Worm (Caenorhabditis elegans): Measurements from ENCODE around the gene nmt-1.

Gene nmt-1

DNA sequence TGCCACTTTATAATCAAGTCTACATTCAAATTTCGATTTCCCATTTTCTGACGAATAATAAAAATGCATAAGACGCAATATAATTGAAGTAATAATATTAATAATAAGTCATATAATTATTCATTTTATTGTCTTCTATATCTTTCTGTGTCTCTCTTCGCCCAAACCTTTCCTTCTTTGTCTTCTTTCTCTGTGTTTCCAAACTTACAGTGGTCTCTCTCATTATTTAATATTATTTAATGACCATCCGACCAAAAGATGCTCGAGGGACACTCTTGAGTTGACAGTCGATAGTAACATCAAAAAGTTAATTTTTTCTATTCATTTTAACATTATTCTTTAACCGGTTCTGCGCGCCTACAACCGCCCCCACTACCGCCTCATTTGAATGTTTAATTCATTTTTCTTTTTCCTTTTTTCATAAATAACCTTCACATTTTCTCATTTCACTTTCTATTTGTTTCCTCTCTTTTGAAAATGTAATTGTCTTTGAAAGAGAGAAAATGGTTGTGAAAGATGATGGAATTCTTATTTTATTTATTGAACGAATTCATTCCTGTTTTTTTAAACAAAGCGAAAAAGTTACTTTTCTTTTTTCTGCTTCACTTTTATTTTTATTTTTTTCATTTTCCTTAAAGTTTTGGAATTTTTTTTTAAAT is 42.3 kb downstream of the nmt-1 start:
- TF ChIP-seq nhr-25 (tag; optimal IDR thresholded peaks at IDR 0.05) (peak; percentile 55), blmp-1 (tag; optimal IDR thresholded peaks at IDR 0.05; ENCODE audit: insufficient read depth) (peak; percentile 88), aly-2 (tag; optimal IDR thresholded peaks at IDR 0.05) (no peak), nhr-10 (tag; optimal IDR thresholded peaks at IDR 0.05) (no peak), elt-1 (tag; optimal IDR thresholded peaks at IDR 0.05) (no peak)

ce11 chrIII:6072937-6073336 is 43.2 kb downstream of the nmt-1 start:
- TF ChIP-seq dmd-4 (tag; optimal IDR thresholded peaks at IDR 0.05): no peak
- no peak for TF ChIP-seq gmeb-1 (tag; optimal IDR thresholded peaks at IDR 0.05)
- TF ChIP-seq egl-27 (tag; optimal IDR thresholded peaks at IDR 0.05): no peak
- no peak for TF ChIP-seq mbf-1 (tag; optimal IDR thresholded peaks at IDR 0.05)
- TF ChIP-seq lin-13 (GFP tag; optimal IDR thresholded peaks at IDR 0.05): no peak

- TF ChIP-seq blmp-1 (tag; optimal IDR thresholded peaks at IDR 0.05; ENCODE audit: insufficient read depth) (no peak), gmeb-1 (tag; optimal IDR thresholded peaks at IDR 0.05) (no peak), aly-2 (tag; optimal IDR thresholded peaks at IDR 0.05) (no peak), nhr-21 (tag; optimal IDR thresholded peaks at IDR 0.05) (no peak), unc-62 (GFP tag; optimal IDR thresholded peaks at IDR 0.05) (no peak), snpc-4 (tag; optimal IDR thresholded peaks at IDR 0.05) (no peak), peb-1 (tag; optimal IDR thresholded peaks at IDR 0.05) (no peak), ztf-4 (tag; optimal IDR thresholded peaks at IDR 0.05) (no peak), elt-1 (tag; optimal IDR thresholded peaks at IDR 0.05) (no peak), nhr-129 (tag; optimal IDR thresholded peaks at IDR 0.05) (no peak), zag-1 (tag; optimal IDR thresholded peaks at IDR 0.05) (no peak), crh-2 (tag; optimal IDR thresholded peaks at IDR 0.05) (no peak)
Measured at ce11 chrIII:6067557-6067956, 48.6 kb downstream of the nmt-1 start, which contains the start of gene mapk-15. mapk-15 (plus strand) TSS chrIII:6067857.
